Worm (Caenorhabditis elegans): ENCODE data around the gene sre-34.

sre-34 gene

ce11 chrII:12496981-12497380 lies 47.0 kb downstream of the sre-34 start, which contains the start of gene T21B4.3:
Gene T21B4.3, minus strand, starts transcription at chrII:12497081.
- no peak for TF ChIP-seq nhr-76 (tag; optimal IDR thresholded peaks at IDR 0.05)

ce11 chrII:12499969-12500368 lies 50.0 kb downstream of the sre-34 start:
- TF ChIP-seq elt-2 (tag; optimal IDR thresholded peaks at IDR 0.05), result no peak
- TF ChIP-seq lir-3 (tag; optimal IDR thresholded peaks at IDR 0.05; ENCODE audit: poor library complexity), result no peak
- peak; percentile 8 to 72 for TF ChIP-seq efl-1 (optimal IDR thresholded peaks at IDR 0.05)
- TF ChIP-seq efl-1 (GFP tag; optimal IDR thresholded peaks at IDR 0.05 in 1 of 2), result peak; percentile 29 to 80
- no peak for TF ChIP-seq fkh-4 (tag; optimal IDR thresholded peaks at IDR 0.05; ENCODE audit: borderline replicate concordance)
- TF ChIP-seq lin-14 (GFP tag; optimal IDR thresholded peaks at IDR 0.05), result peak; percentile 67
- TF ChIP-seq unc-62 (GFP tag; optimal IDR thresholded peaks at IDR 0.05), result no peak
- no peak for TF ChIP-seq ceh-90 (tag; optimal IDR thresholded peaks at IDR 0.05)
- peak in 1 of 3 experiments; percentile 21 for TF ChIP-seq dpl-1 (GFP tag; optimal IDR thresholded peaks at IDR 0.05)
- peak; percentile 18 for TF ChIP-seq nhr-71 (tag; optimal IDR thresholded peaks at IDR 0.05)
- no peak for TF ChIP-seq unc-86 (tag; optimal IDR thresholded peaks at IDR 0.05)
- peak; percentile 78 for TF ChIP-seq fkh-10 (GFP tag; optimal IDR thresholded peaks at IDR 0.05)
- TF ChIP-seq vab-15 (tag; optimal IDR thresholded peaks at IDR 0.05), result no peak
- TF ChIP-seq egl-13 (tag; optimal IDR thresholded peaks at IDR 0.05), result no peak
- no peak for TF ChIP-seq ceh-82 (tag; optimal IDR thresholded peaks at IDR 0.05)

All from whole organism, L1 larva.